Fruit fly (Drosophila melanogaster): ENCODE measurements around the gene Nup93-1.
A peak's percentile ranks its signal among the peaks of the same experiment; 100 is the strongest.

The Nup93-1 gene

DNA sequence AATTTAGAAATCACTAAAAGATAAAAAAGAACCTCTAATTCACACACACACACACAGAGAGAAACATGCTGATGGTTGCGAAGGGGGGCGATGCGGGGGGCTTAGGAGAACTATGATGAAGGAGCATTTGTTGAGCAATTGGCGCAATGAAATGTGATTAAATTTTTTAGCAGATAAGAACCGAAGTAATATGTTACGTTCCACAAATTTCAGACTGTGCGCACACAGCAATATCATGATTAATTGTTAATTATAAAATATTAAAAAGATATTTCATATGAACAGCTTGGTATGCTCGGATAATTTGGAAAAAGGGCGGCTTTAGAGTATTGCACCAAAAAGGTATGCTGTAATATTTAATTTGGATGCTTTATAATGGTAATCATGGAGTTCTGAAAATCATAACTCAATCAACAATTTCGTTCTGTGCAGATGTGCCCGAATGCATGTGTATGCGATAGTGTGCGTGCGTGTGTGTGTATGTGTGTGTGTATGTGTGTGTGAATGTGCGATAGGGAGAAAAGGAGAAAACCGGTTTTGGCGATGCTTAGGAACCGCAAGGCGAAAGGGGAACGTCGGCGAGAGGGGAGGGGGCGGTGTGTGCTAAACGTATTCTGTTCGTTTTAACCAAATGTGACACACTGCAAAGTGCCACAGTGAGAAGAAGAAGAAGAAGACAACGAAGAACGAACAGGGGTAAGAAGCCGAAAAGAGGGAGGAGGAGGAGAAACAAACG, 1.4 kb upstream of the Nup93-1 start:
- TF ChIP-seq tj (GFP tag; optimal IDR thresholded peaks at IDR 0.05) (no peak), pad (GFP tag; optimal IDR thresholded peaks at IDR 0.05) (peak; percentile 93), CG7101 (tag; optimal IDR thresholded peaks at IDR 0.05) (no peak)

dm6 chrX:13821775-13822493, 692 bp upstream of the Nup93-1 start, which contains the start of gene Clic:
Gene Clic (minus strand): TSS chrX:13822307.
- TF ChIP-seq bab1 (GFP tag; optimal IDR thresholded peaks at IDR 0.05) = peak; percentile 10
- TF ChIP-seq ovo (GFP tag; optimal IDR thresholded peaks at IDR 0.05) = peak; percentile 29
- TF ChIP-seq CG7045 (GFP tag; optimal IDR thresholded peaks at IDR 0.05) = no peak
- TF ChIP-seq pad (GFP tag; optimal IDR thresholded peaks at IDR 0.05) = peak; percentile 45
- no peak for TF ChIP-seq CG33017 (tag; optimal IDR thresholded peaks at IDR 0.05)
- peak; percentile 98 for TF ChIP-seq tj (GFP tag; optimal IDR thresholded peaks at IDR 0.05)
- no peak for TF ChIP-seq cnc (optimal IDR thresholded peaks at IDR 0.05)
- TF ChIP-seq CG12768 (GFP tag; optimal IDR thresholded peaks at IDR 0.05) = no peak
- TF ChIP-seq CG14711 (tag; optimal IDR thresholded peaks at IDR 0.05) = peak; percentile 50
- TF ChIP-seq cic (GFP tag; optimal IDR thresholded peaks at IDR 0.05) = peak; percentile 8
- peak; percentile 7 for TF ChIP-seq Crg-1 (GFP tag; optimal IDR thresholded peaks at IDR 0.05)
- TF ChIP-seq CG7101 (tag; optimal IDR thresholded peaks at IDR 0.05) = peak; percentile 49
- peak; percentile 75 for TF ChIP-seq Mnt (GFP tag; optimal IDR thresholded peaks at IDR 0.05)
- TF ChIP-seq CG1620 (GFP tag; optimal IDR thresholded peaks at IDR 0.05) = peak; percentile 23

- TF ChIP-seq bab1 (GFP tag; optimal IDR thresholded peaks at IDR 0.05) = no peak
- TF ChIP-seq tj (GFP tag; optimal IDR thresholded peaks at IDR 0.05) = no peak
- no peak for TF ChIP-seq ovo (GFP tag; optimal IDR thresholded peaks at IDR 0.05)
- TF ChIP-seq CG12768 (GFP tag; optimal IDR thresholded peaks at IDR 0.05) = no peak
- no peak for TF ChIP-seq CG11617 (GFP tag; optimal IDR thresholded peaks at IDR 0.05)
- TF ChIP-seq CG7045 (GFP tag; optimal IDR thresholded peaks at IDR 0.05) = no peak
- TF ChIP-seq CG33017 (tag; optimal IDR thresholded peaks at IDR 0.05) = no peak
- no peak for TF ChIP-seq Clk (GFP tag; optimal IDR thresholded peaks at IDR 0.05)
Measured at dm6 chrX:13828870-13829269, 6.2 kb downstream of the Nup93-1 start.

dm6 chrX:13830029-13830428, 7.4 kb downstream of the Nup93-1 start, which contains the start of gene jub:
Gene jub (minus strand): TSS chrX:13830317.
- no peak for TF ChIP-seq CG11617 (GFP tag; optimal IDR thresholded peaks at IDR 0.05)
- TF ChIP-seq CG7101 (tag; optimal IDR thresholded peaks at IDR 0.05) = no peak
- TF ChIP-seq kay (GFP tag; ENCODE audit: borderline replicate concordance) = no peak
- TF ChIP-seq CG14711 (tag; optimal IDR thresholded peaks at IDR 0.05) = peak; percentile 32
- peak; percentile 45 for TF ChIP-seq bab1 (GFP tag; optimal IDR thresholded peaks at IDR 0.05)
- no peak for TF ChIP-seq cnc (optimal IDR thresholded peaks at IDR 0.05)
- no peak for TF ChIP-seq Mnt (GFP tag; optimal IDR thresholded peaks at IDR 0.05)

DNA sequence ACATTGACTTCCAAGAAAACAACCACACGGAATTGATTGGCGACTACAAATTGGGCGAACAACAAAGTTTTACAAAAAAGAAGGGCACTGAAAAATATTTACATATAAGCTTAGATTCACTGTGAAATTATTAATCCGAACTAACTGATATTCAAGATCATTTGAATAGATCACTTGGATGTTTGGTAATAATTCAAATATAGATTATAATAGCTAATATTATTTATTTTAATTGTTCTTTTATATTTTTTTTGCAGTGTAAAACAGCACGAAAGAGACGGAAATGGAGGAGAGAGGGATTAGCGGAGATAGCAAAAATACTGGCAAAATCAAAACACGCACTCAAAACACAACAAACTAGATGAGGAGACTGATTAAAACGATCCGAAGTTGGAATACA, 15.6 kb downstream of the Nup93-1 start:
- TF ChIP-seq toe (GFP tag; optimal IDR thresholded peaks at IDR 0.05) = no peak
- peak; percentile 54 for TF ChIP-seq CG14711 (tag; optimal IDR thresholded peaks at IDR 0.05)
- TF ChIP-seq CG33017 (tag; optimal IDR thresholded peaks at IDR 0.05) = peak; percentile 25
- no peak for TF ChIP-seq cnc (optimal IDR thresholded peaks at IDR 0.05)
- TF ChIP-seq pad (GFP tag; optimal IDR thresholded peaks at IDR 0.05) = no peak
- TF ChIP-seq CG12768 (GFP tag; optimal IDR thresholded peaks at IDR 0.05) = no peak
- TF ChIP-seq tj (GFP tag; optimal IDR thresholded peaks at IDR 0.05) = peak; percentile 27
- TF ChIP-seq Hr96 (GFP tag; optimal IDR thresholded peaks at IDR 0.05) = no peak
- peak; percentile 67 for TF ChIP-seq bab1 (GFP tag; optimal IDR thresholded peaks at IDR 0.05)
- TF ChIP-seq CG5204 (GFP tag; optimal IDR thresholded peaks at IDR 0.05) = no peak
- TF ChIP-seq Mnt (GFP tag; optimal IDR thresholded peaks at IDR 0.05) = no peak
- TF ChIP-seq CG7045 (GFP tag; optimal IDR thresholded peaks at IDR 0.05) = no peak
- no peak for TF ChIP-seq cic (GFP tag; optimal IDR thresholded peaks at IDR 0.05)
- peak; percentile 4 for TF ChIP-seq CG11617 (GFP tag; optimal IDR thresholded peaks at IDR 0.05)
- TF ChIP-seq CG7101 (tag; optimal IDR thresholded peaks at IDR 0.05) = peak; percentile 73
- no peak for TF ChIP-seq Clk (GFP tag; optimal IDR thresholded peaks at IDR 0.05)
- no peak for TF ChIP-seq CG1620 (GFP tag; optimal IDR thresholded peaks at IDR 0.05)
- TF ChIP-seq ovo (GFP tag; optimal IDR thresholded peaks at IDR 0.05) = no peak
- TF ChIP-seq Crg-1 (GFP tag; optimal IDR thresholded peaks at IDR 0.05) = no peak
- no peak for TF ChIP-seq kay (GFP tag; ENCODE audit: borderline replicate concordance)

dm6 chrX:13838892-13839291, 16.3 kb downstream of the Nup93-1 start:
- TF ChIP-seq cnc (optimal IDR thresholded peaks at IDR 0.05) (no peak), CG5204 (GFP tag; optimal IDR thresholded peaks at IDR 0.05) (peak; percentile 86), CG7045 (GFP tag; optimal IDR thresholded peaks at IDR 0.05) (peak; percentile 77), kay (GFP tag; ENCODE audit: borderline replicate concordance) (no peak), CG33017 (tag; optimal IDR thresholded peaks at IDR 0.05) (peak; percentile 62), cic (GFP tag; optimal IDR thresholded peaks at IDR 0.05) (peak; percentile 23), ovo (GFP tag; optimal IDR thresholded peaks at IDR 0.05) (peak; percentile 20), CG12768 (GFP tag; optimal IDR thresholded peaks at IDR 0.05) (peak; percentile 68), pad (GFP tag; optimal IDR thresholded peaks at IDR 0.05) (peak; percentile 55), tj (GFP tag; optimal IDR thresholded peaks at IDR 0.05) (peak; percentile 68), CG14711 (tag; optimal IDR thresholded peaks at IDR 0.05) (peak; percentile 84), bab1 (GFP tag; optimal IDR thresholded peaks at IDR 0.05) (peak; percentile 65), Clk (GFP tag; optimal IDR thresholded peaks at IDR 0.05) (peak; percentile 73), CG1620 (GFP tag; optimal IDR thresholded peaks at IDR 0.05) (peak; percentile 65), toe (GFP tag; optimal IDR thresholded peaks at IDR 0.05) (peak; percentile 66), CG11617 (GFP tag; optimal IDR thresholded peaks at IDR 0.05) (peak; percentile 79), Hr96 (GFP tag; optimal IDR thresholded peaks at IDR 0.05) (no peak), Crg-1 (GFP tag; optimal IDR thresholded peaks at IDR 0.05) (peak; percentile 19), CG7101 (tag; optimal IDR thresholded peaks at IDR 0.05) (peak; percentile 81), Mnt (GFP tag; optimal IDR thresholded peaks at IDR 0.05) (peak; percentile 69)
